Worm (Caenorhabditis elegans): ENCODE data around the gene T16G12.12.

ce11 chrIII:10096525-10096972 lies 43.1 kb downstream of the T16G12.12 start:
- no peak for TF ChIP-seq pes-1 (GFP tag; IDR thresholded peaks at IDR 0.05)
- TF ChIP-seq aly-1 (tag; optimal IDR thresholded peaks at IDR 0.05) = no peak
- TF ChIP-seq ama-1 (optimal IDR thresholded peaks at IDR 0.05) = no peak
- no peak for TF ChIP-seq ceh-13 (GFP tag; optimal IDR thresholded peaks at IDR 0.05)
- TF ChIP-seq tra-4 (tag; optimal IDR thresholded peaks at IDR 0.05) = no peak
- TF ChIP-seq B0310.2 (tag; optimal IDR thresholded peaks at IDR 0.05) = no peak
- TF ChIP-seq flt-1 (GFP tag; IDR thresholded peaks at IDR 0.05) = no peak
- no peak for TF ChIP-seq tbx-37 (GFP tag; conservative IDR thresholded peaks at IDR 0.05)
- no peak for TF ChIP-seq F13C5.2 (tag; optimal IDR thresholded peaks at IDR 0.05)
